Fruit fly (Drosophila melanogaster): ENCODE results near the gene comm3.
A peak's percentile ranks its signal among the peaks of the same experiment; 100 is the strongest.

comm3 gene

dm6 chr3L:15565829-15566433, 81.6 kb downstream of the comm3 start, which contains the start of gene dop (continued):
- TF ChIP-seq CG6765 (GFP tag; optimal IDR thresholded peaks at IDR 0.05) (no peak), CG2202 (tag; optimal IDR thresholded peaks at IDR 0.05) (no peak), mam (GFP tag; optimal IDR thresholded peaks at IDR 0.05) (peak; percentile 45), Ets97D (GFP tag; optimal IDR thresholded peaks at IDR 0.05) (peak; percentile 56), CG3847 (GFP tag; IDR thresholded peaks at IDR 0.05) (0 out of 2 replicates have a peak, but pooled peaks have one; percentile 30), Kr (GFP tag; optimal IDR thresholded peaks at IDR 0.05) (no peak), MBD-R2 (GFP tag; IDR thresholded peaks at IDR 0.05) (peak; percentile 24; the same call in 1 of the 2 replicates), CG15514 (GFP tag; optimal IDR thresholded peaks at IDR 0.05) (peak; percentile 61), CG12391 (tag; optimal IDR thresholded peaks at IDR 0.05) (peak; percentile 45), bbx (GFP tag; IDR thresholded peaks at IDR 0.05; ENCODE audit: partially characterized antibody) (peak; percentile 15; the same call in 1 of the 2 replicates), E2f2 (GFP tag; IDR thresholded peaks at IDR 0.05) (peak; percentile 88), nmo (GFP tag; optimal IDR thresholded peaks at IDR 0.05) (peak; percentile 30), Xbp1 (GFP tag; optimal IDR thresholded peaks at IDR 0.05) (peak; percentile 25), CG14667 (GFP tag; IDR thresholded peaks at IDR 0.05) (no peak), Dll (GFP tag; IDR thresholded peaks at IDR 0.05; ENCODE audit: partially characterized antibody) (peak; percentile 72), Doc3 (GFP tag; IDR thresholded peaks at IDR 0.05; ENCODE audit: partially characterized antibody) (peak; percentile 37; the same call in 1 of the 3 replicates), zen2 (GFP tag; IDR thresholded peaks at IDR 0.05; ENCODE audit: partially characterized antibody) (no peak; the same call in 2 of the 3 replicates), Fer3 (tag; optimal IDR thresholded peaks at IDR 0.05) (no peak), CG10267 (tag; optimal IDR thresholded peaks at IDR 0.05) (peak; percentile 54), grau (tag; optimal IDR thresholded peaks at IDR 0.05) (peak; percentile 2), CoRest (tag; optimal IDR thresholded peaks at IDR 0.05) (peak; percentile 33), CG12769 (tag; optimal IDR thresholded peaks at IDR 0.05) (peak; percentile 9), stwl (tag; optimal IDR thresholded peaks at IDR 0.05) (peak; percentile 53), Camta (GFP tag; optimal IDR thresholded peaks at IDR 0.05) (peak; percentile 31), vvl (GFP tag; IDR thresholded peaks at IDR 0.05) (peak; percentile 49), Opbp (GFP tag; IDR thresholded peaks at IDR 0.05; ENCODE audit: partially characterized antibody) (peak; percentile 50; the same call in 1 of the 3 replicates), gem (tag; optimal IDR thresholded peaks at IDR 0.05) (peak; percentile 33), ro (GFP tag; IDR thresholded peaks at IDR 0.05) (no peak), Trl (optimal IDR thresholded peaks at IDR 0.05) (no peak), Trl (GFP tag; optimal IDR thresholded peaks at IDR 0.05) (peak; percentile 15), MESR4 (GFP tag; optimal IDR thresholded peaks at IDR 0.05) (peak; percentile 84), jumu (GFP tag; optimal IDR thresholded peaks at IDR 0.05) (peak; percentile 26), CG17328 (GFP tag; IDR thresholded peaks at IDR 0.05) (0 out of 2 replicates have a peak, but pooled peaks have one; percentile 16), Abd-B (GFP tag; optimal IDR thresholded peaks at IDR 0.05) (peak; percentile 9), dm (GFP tag; optimal IDR thresholded peaks at IDR 0.05) (no peak), cg (GFP tag; optimal IDR thresholded peaks at IDR 0.05) (peak; percentile 97), ERR (GFP tag; optimal IDR thresholded peaks at IDR 0.05) (peak; percentile 39), Dek (tag; optimal IDR thresholded peaks at IDR 0.05) (no peak), CG8089 (GFP tag; optimal IDR thresholded peaks at IDR 0.05) (no peak), Sry-δ (GFP tag; optimal IDR thresholded peaks at IDR 0.05) (peak; percentile 95), CG13775 (GFP tag; optimal IDR thresholded peaks at IDR 0.05) (peak; percentile 7), psq (GFP tag; optimal IDR thresholded peaks at IDR 0.05) (no peak), CG10274 (GFP tag; optimal IDR thresholded peaks at IDR 0.05) (no peak), knrl (GFP tag; IDR thresholded peaks at IDR 0.05; ENCODE audit: partially characterized antibody) (peak; percentile 73), CG7271 (tag; optimal IDR thresholded peaks at IDR 0.05) (no peak), CG18764 (GFP tag; optimal IDR thresholded peaks at IDR 0.05) (peak; percentile 13), NC2β (GFP tag; optimal IDR thresholded peaks at IDR 0.05) (peak; percentile 13), BEAF-32 (GFP tag; optimal IDR thresholded peaks at IDR 0.05) (peak; percentile 82), Aef1 (GFP tag; IDR thresholded peaks at IDR 0.05) (peak; percentile 38; the same call in 1 of the 3 replicates)
